Worm (Caenorhabditis elegans) whole organism, midembryonic: ENCODE data around the gene gtap-1.

ENCODE experiments used
- T22C8.4 ChIP-seq: fragments of 200-800 bp; sonication (Bioruptor generic); IDR thresholded peaks from 2 replicates; pipeline ENCODE4 v1.3.6; 2022; ENCODE audit warnings: missing genetic modification characterization, missing compliant biosample characterization
- cog-1 ChIP-seq: sonication (generic microtip); optimal IDR thresholded peaks from 2 replicates; lab custom pipeline; 2016; ENCODE audit warnings: missing genetic modification characterization, missing compliant biosample characterization
- flt-1 ChIP-seq: fragments of 200-800 bp; sonication (Bioruptor generic); IDR thresholded peaks from 2 replicates; pipeline ENCODE4 v1.3.6; 2022; ENCODE audit warnings: missing genetic modification characterization, missing compliant biosample characterization
- klf-2 ChIP-seq: fragments of 200-800 bp; sonication (Bioruptor generic); conservative IDR thresholded peaks from 2 replicates; pipeline ENCODE4 v1.3.6; 2022; ENCODE audit warnings: missing genetic modification reagents, missing genetic modification characterization, missing compliant biosample characterization
- med-1 ChIP-seq: sonication (generic microtip); optimal IDR thresholded peaks from 2 replicates; lab custom pipeline; 2017; ENCODE audit warnings: missing genetic modification characterization, mild to moderate bottlenecking, missing compliant biosample characterization, antibody characterized with exemption, missing genetic modification reagents; ENCODE audit not compliant: insufficient read depth
- ref-1 ChIP-seq: fragments of 200-800 bp; sonication (Bioruptor generic); conservative IDR thresholded peaks from 2 replicates; pipeline ENCODE4 v1.3.6; 2022; ENCODE audit warnings: missing genetic modification reagents, missing genetic modification characterization, missing compliant biosample characterization
- tab-1 ChIP-seq: fragments of 200-800 bp; sonication (Bioruptor generic); IDR thresholded peaks from 2 replicates; pipeline ENCODE4 v1.3.6; 2022; ENCODE audit warnings: missing genetic modification characterization, missing compliant biosample characterization
- ztf-23 ChIP-seq: fragments of 200-800 bp; sonication (Bioruptor generic); IDR thresholded peaks from 2 replicates; pipeline ENCODE4 v1.3.6; 2022; ENCODE audit warnings: missing genetic modification reagents, missing genetic modification characterization, missing compliant biosample characterization
- ztf-29 ChIP-seq: fragments of 200-800 bp; sonication (Bioruptor generic); IDR thresholded peaks from 2 replicates; pipeline ENCODE4 v1.3.6; 2022; ENCODE audit warnings: missing genetic modification reagents, missing genetic modification characterization, missing compliant biosample characterization

- TF ChIP-seq tab-1 (GFP tag; lab: Robert Waterston, UW) (no peak), ztf-23 (GFP tag; lab: Robert Waterston, UW) (no peak), med-1 (GFP tag; lab: Kevin White, UChicago) (no peak), T22C8.4 (GFP tag; lab: Robert Waterston, UW) (no peak), ztf-29 (GFP tag; lab: Robert Waterston, UW) (no peak), cog-1 (no peak), ref-1 (GFP tag; lab: Robert Waterston, UW) (no peak), flt-1 (GFP tag; lab: Robert Waterston, UW) (no peak), klf-2 (GFP tag; lab: Robert Waterston, UW) (no peak)
These were observed 8.8 kb upstream of the gtap-1 start, which contains the start of gene nep-25 for ce11 chrII:5841866-5842265.
